Worm (Caenorhabditis elegans) whole organism, mixed stage, embryonic: ENCODE results near the gene K02C4.2.

Experiments used
- M03D4.4 ChIP-seq: sonication (generic microtip); optimal IDR thresholded peaks from 2 replicates; lab custom pipeline; 2017; ENCODE audit warnings: mild to moderate bottlenecking, missing genetic modification characterization, missing compliant biosample characterization
- blmp-1 ChIP-seq: fragments of 150-350 bp; optimal IDR thresholded peaks from 2 replicates; lab custom pipeline; 2014; ENCODE audit warnings: missing biosample characterization, missing genetic modification characterization
- ceh-39 ChIP-seq: fragments of 150-350 bp; optimal IDR thresholded peaks from 2 replicates; lab custom pipeline; 2014; ENCODE audit warnings: missing biosample characterization, missing genetic modification characterization
- ceh-43 ChIP-seq: fragments of 200-800 bp; sonication (Bioruptor generic); optimal IDR thresholded peaks from 2 replicates; lab custom pipeline; 2018; ENCODE audit warnings: mild to moderate bottlenecking, missing genetic modification characterization, moderate library complexity, missing compliant biosample characterization
- ceh-83 ChIP-seq: fragments of 200-800 bp; sonication (Bioruptor generic); optimal IDR thresholded peaks from 2 replicates; lab custom pipeline; 2018; ENCODE audit warnings: mild to moderate bottlenecking, missing genetic modification characterization, missing compliant biosample characterization
- cnd-1 ChIP-seq: fragments of 200-800 bp; sonication (Bioruptor generic); optimal IDR thresholded peaks from 2 replicates; lab custom pipeline; 2018; ENCODE audit warnings: mild to moderate bottlenecking, missing genetic modification characterization, missing compliant biosample characterization
- drap-1 ChIP-seq: fragments of 200-800 bp; sonication (Bioruptor generic); optimal IDR thresholded peaks from 3 replicates; lab custom pipeline; 2018; ENCODE audit warnings: mild to moderate bottlenecking, missing genetic modification characterization, missing compliant biosample characterization
- elt-3 ChIP-seq: fragments of 150-350 bp; optimal IDR thresholded peaks from 2 replicates; lab custom pipeline; 2014; ENCODE audit warnings: missing biosample characterization, missing genetic modification characterization
- flh-1 ChIP-seq: fragments of 200-800 bp; sonication (Bioruptor generic); optimal IDR thresholded peaks from 2 replicates; lab custom pipeline; 2018; ENCODE audit warnings: mild to moderate bottlenecking, missing genetic modification characterization, moderate library complexity, missing compliant biosample characterization
- ham-2 ChIP-seq: fragments of 200-800 bp; sonication (Bioruptor generic); optimal IDR thresholded peaks from 2 replicates; lab custom pipeline; 2018; ENCODE audit warnings: mild to moderate bottlenecking, missing genetic modification characterization, missing compliant biosample characterization
- hlh-1 ChIP-seq: fragments of 150-350 bp; optimal IDR thresholded peaks from 2 replicates; lab custom pipeline; 2014; ENCODE audit warnings: missing biosample characterization, missing genetic modification reagents, missing genetic modification characterization
- lin-13 ChIP-seq: fragments of 150-350 bp; optimal IDR thresholded peaks from 2 replicates; lab custom pipeline; 2014; ENCODE audit warnings: missing biosample characterization, missing genetic modification characterization
- lin-32 ChIP-seq: fragments of 200-800 bp; sonication (Bioruptor generic); optimal IDR thresholded peaks from 2 replicates; lab custom pipeline; 2018; ENCODE audit warnings: mild to moderate bottlenecking, missing genetic modification characterization, missing compliant biosample characterization
- lsy-2 ChIP-seq: fragments of 150-350 bp; optimal IDR thresholded peaks from 2 replicates; lab custom pipeline; 2014; ENCODE audit warnings: missing biosample characterization, missing genetic modification characterization
- mab-5 ChIP-seq: fragments of 150-350 bp; optimal IDR thresholded peaks from 2 replicates; lab custom pipeline; 2014; ENCODE audit warnings: missing biosample characterization, missing genetic modification characterization
- mep-1 ChIP-seq: fragments of 150-350 bp; optimal IDR thresholded peaks from 2 replicates; lab custom pipeline; 2017; ENCODE audit warnings: missing biosample characterization, missing genetic modification reagents, missing genetic modification characterization, inconsistent platforms
- mls-2 ChIP-seq: sonication (generic microtip); optimal IDR thresholded peaks from 2 replicates; lab custom pipeline; 2016; ENCODE audit warnings: mild to moderate bottlenecking, missing genetic modification characterization, moderate library complexity, missing compliant biosample characterization
- nhr-12 ChIP-seq: fragments of 150-350 bp; optimal IDR thresholded peaks from 2 replicates; lab custom pipeline; 2014; ENCODE audit warnings: missing biosample characterization, missing genetic modification characterization
- nhr-2 ChIP-seq: fragments of 150-350 bp; optimal IDR thresholded peaks from 2 replicates; lab custom pipeline; 2014; ENCODE audit warnings: missing biosample characterization, missing genetic modification characterization
- nhr-237 ChIP-seq: fragments of 150-350 bp; optimal IDR thresholded peaks from 2 replicates; lab custom pipeline; 2014; ENCODE audit warnings: missing biosample characterization, missing genetic modification characterization
- nhr-76 ChIP-seq: sonication (generic microtip); optimal IDR thresholded peaks from 2 replicates; lab custom pipeline; 2017; ENCODE audit warnings: missing biosample characterization, missing genetic modification characterization
- pha-4 ChIP-seq: fragments of 150-350 bp; optimal IDR thresholded peaks from 2 replicates; lab custom pipeline; 2018; ENCODE audit warnings: missing biosample characterization, missing genetic modification reagents, missing genetic modification characterization
- sem-2 ChIP-seq: fragments of 200-800 bp; sonication (Bioruptor generic); optimal IDR thresholded peaks from 2 replicates; lab custom pipeline; 2018; ENCODE audit warnings: mild to moderate bottlenecking, missing genetic modification characterization, missing compliant biosample characterization
- snpc-4 ChIP-seq: fragments of 150-350 bp; optimal IDR thresholded peaks from 2 replicates; lab custom pipeline; 2014; ENCODE audit warnings: missing biosample characterization, missing genetic modification characterization
- sptf-1 ChIP-seq: sonication (generic microtip); optimal IDR thresholded peaks from 2 replicates; lab custom pipeline; 2017; ENCODE audit warnings: mild to moderate bottlenecking, missing genetic modification characterization, moderate library complexity, missing compliant biosample characterization
- tbx-8 ChIP-seq: fragments of 200-800 bp; sonication (Bioruptor generic); optimal IDR thresholded peaks from 2 replicates; lab custom pipeline; 2018; ENCODE audit warnings: mild to moderate bottlenecking, missing genetic modification characterization, moderate library complexity, missing compliant biosample characterization
- unc-120 ChIP-seq: sonication (generic microtip); optimal IDR thresholded peaks from 2 replicates; lab custom pipeline; 2017; ENCODE audit warnings: missing genetic modification characterization, missing compliant biosample characterization; ENCODE audit not compliant: poor library complexity, severe bottlenecking
- unc-39 ChIP-seq: fragments of 150-350 bp; optimal IDR thresholded peaks from 2 replicates; lab custom pipeline; 2014; ENCODE audit warnings: missing biosample characterization, missing genetic modification characterization
- unc-62 ChIP-seq: fragments of 150-350 bp; optimal IDR thresholded peaks from 2 replicates; lab custom pipeline; 2014; ENCODE audit warnings: missing biosample characterization, missing genetic modification reagents, missing genetic modification characterization
- ztf-11 ChIP-seq: fragments of 150-350 bp; optimal IDR thresholded peaks from 2 replicates; lab custom pipeline; 2014; ENCODE audit warnings: missing biosample characterization, missing genetic modification characterization

The K02C4.2 gene

DNA sequence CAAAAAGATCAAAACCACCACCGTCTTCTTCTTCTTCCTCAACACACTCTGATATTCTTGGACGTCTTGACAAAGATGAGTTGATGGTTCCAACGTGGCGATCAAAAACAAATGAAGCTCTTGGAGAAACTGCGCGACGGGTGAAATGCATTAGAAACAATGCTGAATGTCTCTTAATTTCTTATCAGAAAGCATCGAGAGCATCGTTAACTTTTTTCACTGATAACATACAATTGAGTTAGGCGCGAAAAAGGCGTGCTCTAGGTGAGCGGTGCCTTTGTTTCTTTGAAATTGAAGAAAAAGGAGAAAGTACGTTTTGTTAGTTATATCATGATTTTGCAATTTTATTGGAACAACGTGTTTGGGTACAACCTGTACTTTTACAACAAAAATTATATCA lies 2.3 kb upstream of the K02C4.2 start, which contains the start of gene gpcp-2:
TSS of gene gpcp-2 (minus strand) at position 153 of the 400 bp plus-strand sequence.
- TF ChIP-seq unc-62 (no peak), unc-39 (no peak), sem-2 (GFP tag; lab: Kevin White, UChicago) (no peak)

- TF ChIP-seq elt-3 (tag; lab: Kevin White, UChicago) (no peak), unc-120 (tag; lab: Kevin White, UChicago) (no peak), sem-2 (GFP tag; lab: Kevin White, UChicago) (no peak), lin-32 (no peak), mab-5 (tag; lab: Kevin White, UChicago) (no peak), blmp-1 (tag; lab: Kevin White, UChicago) (no peak), sptf-1 (no peak), ham-2 (GFP tag; lab: Kevin White, UChicago) (no peak), ztf-11 (no peak), M03D4.4 (tag; lab: Kevin White, UChicago) (no peak), ceh-39 (tag; lab: Kevin White, UChicago) (no peak), nhr-12 (tag; lab: Kevin White, UChicago) (no peak), drap-1 (GFP tag; lab: Kevin White, UChicago) (no peak), nhr-2 (no peak)
Measured at ce11 chrII:8074058-8074457, 1.5 kb upstream of the K02C4.2 start.

DNA sequence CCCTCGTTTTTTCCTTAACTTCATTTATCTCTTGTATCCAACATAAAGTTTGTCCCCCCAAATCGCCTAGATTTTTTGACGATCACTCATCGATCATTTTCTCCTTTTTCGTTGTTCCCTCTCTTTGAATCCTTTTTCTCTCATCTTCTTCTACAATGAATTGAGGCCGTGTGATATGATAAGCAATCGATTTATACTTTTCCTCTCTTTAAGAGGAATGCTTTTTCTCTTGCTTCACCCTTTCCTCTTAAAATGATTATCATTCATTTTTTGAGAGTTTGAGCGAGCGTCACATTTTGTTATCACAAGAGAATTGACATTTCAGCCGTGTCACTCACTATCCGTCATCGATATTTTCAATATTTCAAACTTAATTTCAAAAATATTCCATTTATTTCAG lies 2.5 kb downstream of the K02C4.2 start, which contains the start of gene K02C4.5:
TSS of gene K02C4.5 (plus strand) at position 395 of the 400 bp plus-strand sequence.
- TF ChIP-seq M03D4.4 (tag; lab: Kevin White, UChicago) (no peak), pha-4 (tag; lab: Kevin White, UChicago) (no peak), mab-5 (tag; lab: Kevin White, UChicago) (no peak), unc-62 (no peak), unc-39 (no peak)

DNA sequence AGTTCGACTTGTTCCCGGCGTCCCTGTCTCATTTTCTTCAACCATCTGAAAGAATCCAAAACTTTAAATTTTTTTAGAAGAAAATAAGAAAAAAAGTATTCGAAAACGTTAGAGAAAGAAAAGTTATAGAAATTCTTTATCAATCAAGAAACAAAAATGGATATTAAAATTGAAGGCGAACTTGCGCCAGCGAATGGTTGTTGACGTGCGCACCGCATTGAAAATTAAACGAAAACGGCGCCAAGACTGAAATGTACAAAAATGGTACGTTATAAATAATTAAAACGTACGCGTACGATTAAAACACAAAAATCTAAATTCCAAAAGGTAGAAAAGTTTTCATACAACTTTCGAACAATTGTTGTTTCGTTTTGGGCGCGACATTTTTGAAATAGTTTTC lies 11.2 kb downstream of the K02C4.2 start, which contains the start of gene K02C4.3:
TSS of gene K02C4.3 (minus strand) at position 51 of the 400 bp plus-strand sequence.
- no peak for TF ChIP-seq sem-2 (GFP tag; lab: Kevin White, UChicago)
- peak; percentile 60 for TF ChIP-seq mep-1 (tag; lab: Kevin White, UChicago)
- TF ChIP-seq lsy-2 (tag; lab: Kevin White, UChicago): peak; percentile 63

DNA sequence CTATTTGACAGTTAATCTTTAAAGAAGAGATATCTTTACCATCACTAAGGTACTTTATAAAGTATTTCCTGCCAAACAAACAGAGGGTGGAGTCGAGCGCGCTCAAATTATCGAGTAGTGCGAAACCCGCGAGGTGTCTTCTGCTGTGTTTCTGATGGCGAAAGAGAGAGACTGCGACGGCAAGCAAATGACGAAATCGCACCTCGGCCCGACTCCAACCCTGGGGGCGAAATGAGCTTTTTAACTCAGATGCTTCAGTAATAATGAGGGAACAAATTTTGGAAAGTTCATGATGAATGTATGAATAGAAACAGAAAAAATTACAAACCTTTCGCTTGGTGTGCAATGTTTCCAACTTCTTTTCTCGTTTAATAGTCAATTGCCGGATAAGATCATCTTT lies 16.0 kb downstream of the K02C4.2 start:
- TF ChIP-seq lin-13 (tag; lab: Kevin White, UChicago) (no peak), ceh-39 (tag; lab: Kevin White, UChicago) (peak; percentile 25), ceh-83 (peak; percentile 37), ceh-43 (no peak), sptf-1 (peak; percentile 17), snpc-4 (tag; lab: Kevin White, UChicago) (no peak), drap-1 (GFP tag; lab: Kevin White, UChicago) (peak; percentile 27), sem-2 (GFP tag; lab: Kevin White, UChicago) (no peak)

DNA sequence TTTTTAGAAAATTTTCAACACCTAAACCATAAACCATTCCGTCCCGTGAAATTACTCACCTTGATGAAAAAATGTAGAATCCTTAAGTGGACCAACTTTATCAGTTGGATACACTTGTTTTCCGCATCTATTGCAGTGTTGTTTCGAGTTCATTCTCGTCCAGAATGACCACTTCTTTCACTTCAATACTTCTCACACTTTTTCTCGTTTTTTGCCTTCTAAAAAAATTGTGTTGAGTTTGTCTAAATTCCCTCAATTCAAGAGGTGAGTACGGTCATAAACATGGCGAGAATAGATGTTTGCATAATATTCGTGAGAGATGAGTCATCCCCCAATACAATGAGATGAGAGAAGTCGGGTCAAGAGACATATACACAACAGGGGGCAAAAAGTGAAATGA lies 17.0 kb downstream of the K02C4.2 start, which contains the start of gene ltd-1:
TSS of gene ltd-1 (minus strand) at position 218 of the 400 bp plus-strand sequence.
- TF ChIP-seq mls-2 (tag; lab: Kevin White, UChicago) (no peak), nhr-12 (tag; lab: Kevin White, UChicago) (no peak), nhr-76 (tag; lab: Kevin White, UChicago) (no peak), nhr-237 (tag; lab: Kevin White, UChicago) (no peak), lin-32 (no peak), ceh-43 (no peak), cnd-1 (tag; lab: Kevin White, UChicago) (no peak), elt-3 (tag; lab: Kevin White, UChicago) (no peak), unc-39 (no peak), unc-62 (no peak), hlh-1 (tag; lab: Kevin White, UChicago) (no peak), snpc-4 (tag; lab: Kevin White, UChicago) (no peak), tbx-8 (GFP tag; lab: Kevin White, UChicago) (no peak), drap-1 (GFP tag; lab: Kevin White, UChicago) (no peak), flh-1 (GFP tag; lab: Kevin White, UChicago) (no peak), mep-1 (tag; lab: Kevin White, UChicago) (no peak)
